Worm (Caenorhabditis elegans): Measurements from ENCODE around the gene F13E9.13.

The F13E9.13 gene

DNA sequence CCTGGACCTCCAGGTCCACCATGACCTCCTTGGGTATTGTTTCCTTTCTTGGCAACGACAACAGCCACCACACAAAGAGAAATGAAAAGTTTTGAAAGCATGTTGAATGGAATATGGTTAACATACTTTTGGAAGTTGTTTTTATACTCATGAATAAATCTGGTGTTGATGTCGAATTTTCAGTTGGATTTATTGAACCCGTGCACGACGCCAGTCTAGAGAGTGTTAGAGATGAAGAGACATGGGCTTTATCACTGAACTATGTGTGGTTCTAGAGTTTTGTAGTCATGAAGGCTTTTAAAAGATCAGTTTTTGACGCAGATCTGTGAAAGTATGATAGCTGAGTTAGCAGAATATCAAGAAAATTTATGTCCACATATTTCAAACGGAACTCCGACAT is 12.9 kb downstream of the F13E9.13 start, which contains the start of gene srlf-14:
srlf-14 (minus strand) TSS at position 101 of the 400 bp plus-strand sequence.
- TF ChIP-seq lsy-2 (tag; optimal IDR thresholded peaks at IDR 0.05) (no peak), nhr-76 (tag; optimal IDR thresholded peaks at IDR 0.05) (no peak), fos-1 (tag; optimal IDR thresholded peaks at IDR 0.05) (no peak), ets-5 (GFP tag; IDR thresholded peaks at IDR 0.05) (no peak), nhr-77 (tag; optimal IDR thresholded peaks at IDR 0.05) (no peak), unc-30 (tag; optimal IDR thresholded peaks at IDR 0.05) (no peak), hpl-2 (GFP tag; optimal IDR thresholded peaks at IDR 0.05) (no peak), Y116A8C.19 (tag; optimal IDR thresholded peaks at IDR 0.05; ENCODE audit: borderline replicate concordance) (no peak), egl-27 (tag; optimal IDR thresholded peaks at IDR 0.05) (no peak), ztf-4 (tag; optimal IDR thresholded peaks at IDR 0.05) (no peak), grh-1 (GFP tag; IDR thresholded peaks at IDR 0.05) (no peak), efl-3 (GFP tag; optimal IDR thresholded peaks at IDR 0.05) (no peak), blmp-1 (tag; optimal IDR thresholded peaks at IDR 0.05) (no peak), irx-1 (tag; optimal IDR thresholded peaks at IDR 0.05) (no peak), nhr-20 (tag; optimal IDR thresholded peaks at IDR 0.05) (no peak), unc-130 (tag; optimal IDR thresholded peaks at IDR 0.05) (no peak), zip-4 (GFP tag; optimal IDR thresholded peaks at IDR 0.05) (no peak), jun-1 (tag; optimal IDR thresholded peaks at IDR 0.05) (no peak), nhr-28 (tag; optimal IDR thresholded peaks at IDR 0.05) (no peak)

- TF ChIP-seq jun-1 (tag; optimal IDR thresholded peaks at IDR 0.05) (no peak), efl-1 (optimal IDR thresholded peaks at IDR 0.05) (no peak), efl-1 (GFP tag; optimal IDR thresholded peaks at IDR 0.05 in 1 of 2) (no peak), nhr-47 (tag; optimal IDR thresholded peaks at IDR 0.05) (no peak), ztf-11 (tag; optimal IDR thresholded peaks at IDR 0.05) (no peak), fkh-8 (tag; optimal IDR thresholded peaks at IDR 0.05) (no peak), hlh-17 (GFP tag; optimal IDR thresholded peaks at IDR 0.05; ENCODE audit: borderline replicate concordance) (no peak), lsy-2 (tag; optimal IDR thresholded peaks at IDR 0.05) (no peak), sup-37 (GFP tag; optimal IDR thresholded peaks at IDR 0.05) (no peak), aha-1 (tag; optimal IDR thresholded peaks at IDR 0.05) (no peak), ces-1 (GFP tag; optimal IDR thresholded peaks at IDR 0.05) (no peak), zag-1 (tag; optimal IDR thresholded peaks at IDR 0.05) (no peak), nhr-12 (tag; optimal IDR thresholded peaks at IDR 0.05) (no peak), unc-86 (tag; optimal IDR thresholded peaks at IDR 0.05) (no peak), mdl-1 (tag; optimal IDR thresholded peaks at IDR 0.05) (no peak), vab-15 (tag; optimal IDR thresholded peaks at IDR 0.05) (no peak), sptf-1 (tag; optimal IDR thresholded peaks at IDR 0.05) (no peak), nhr-84 (tag; optimal IDR thresholded peaks at IDR 0.05) (no peak), hpl-2 (GFP tag; optimal IDR thresholded peaks at IDR 0.05) (no peak), dsc-1 (tag; optimal IDR thresholded peaks at IDR 0.05) (no peak)
These were observed 15.2 kb downstream of the F13E9.13 start, which contains the start of gene srlf-13 for ce11 chrIV:10896512-10896911. Gene srlf-13, minus strand, starts transcription at chrIV:10896612.

DNA sequence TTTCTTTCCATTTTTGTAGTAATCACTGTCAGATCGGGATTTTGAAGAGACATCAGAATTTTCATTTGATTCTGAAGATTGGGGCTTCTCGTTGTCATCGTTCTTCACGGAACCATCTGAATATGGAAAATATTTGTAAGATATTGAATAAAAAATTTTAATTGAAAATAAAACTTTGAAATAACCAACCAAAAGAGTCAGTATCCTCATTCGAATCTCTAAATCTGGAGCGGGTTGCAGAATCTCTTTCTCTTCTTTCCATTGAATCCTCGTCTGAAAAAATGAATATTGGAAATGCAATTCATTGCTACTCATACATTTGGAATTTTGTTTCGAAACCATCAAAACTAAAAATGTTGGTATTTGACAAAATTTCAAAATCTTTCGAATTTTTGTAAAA is 16.8 kb downstream of the F13E9.13 start:
- TF ChIP-seq vab-15 (tag; optimal IDR thresholded peaks at IDR 0.05) (no peak), zip-4 (GFP tag; optimal IDR thresholded peaks at IDR 0.05) (no peak), egl-13 (tag; optimal IDR thresholded peaks at IDR 0.05) (no peak), ets-5 (GFP tag; IDR thresholded peaks at IDR 0.05) (no peak), C16A3.4 (tag; optimal IDR thresholded peaks at IDR 0.05) (no peak), hlh-17 (GFP tag; optimal IDR thresholded peaks at IDR 0.05; ENCODE audit: borderline replicate concordance) (no peak), Y116A8C.19 (tag; optimal IDR thresholded peaks at IDR 0.05; ENCODE audit: borderline replicate concordance) (no peak), efl-1 (optimal IDR thresholded peaks at IDR 0.05) (no peak), efl-1 (GFP tag; optimal IDR thresholded peaks at IDR 0.05 in 1 of 2) (no peak), swsn-7 (tag; optimal IDR thresholded peaks at IDR 0.05) (no peak)

DNA sequence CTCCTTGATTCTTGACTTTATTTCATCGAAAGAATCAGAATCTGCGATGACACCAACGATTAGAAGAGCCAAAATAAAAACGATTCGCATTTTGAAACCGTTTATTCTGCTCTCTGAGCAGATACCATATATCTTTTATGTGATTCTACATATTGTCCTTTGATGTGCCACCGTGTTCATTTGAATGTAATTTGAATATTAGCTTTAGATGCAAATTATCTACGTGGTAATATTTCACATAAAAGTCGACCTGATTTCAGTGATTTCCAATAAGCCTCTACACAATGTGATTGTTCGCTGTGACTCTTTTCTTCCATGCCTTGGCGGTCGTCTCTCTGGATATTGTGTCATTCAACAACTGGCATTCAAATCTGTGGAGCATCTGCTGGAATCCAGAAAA is 17.7 kb downstream of the F13E9.13 start, which contains the start of the genes F13E9.9 and F13E9.19:
F13E9.9 (minus strand) TSS at position 101 of the 400 bp plus-strand sequence.
F13E9.19 (plus strand) TSS at position 316 of the 400 bp plus-strand sequence.
- TF ChIP-seq nhr-47 (tag; optimal IDR thresholded peaks at IDR 0.05) (no peak), unc-98 (GFP tag; IDR thresholded peaks at IDR 0.05) (no peak), sptf-1 (tag; optimal IDR thresholded peaks at IDR 0.05) (no peak), nhr-19 (GFP tag; conservative IDR thresholded peaks at IDR 0.05) (no peak), C34B4.2 (tag; optimal IDR thresholded peaks at IDR 0.05) (no peak), swsn-7 (tag; optimal IDR thresholded peaks at IDR 0.05) (no peak), egl-27 (tag; optimal IDR thresholded peaks at IDR 0.05) (no peak), grh-1 (GFP tag; IDR thresholded peaks at IDR 0.05) (no peak)
